Fruit fly (Drosophila melanogaster): ENCODE results near the gene lectin-37Da.

The lectin-37Da gene

DNA sequence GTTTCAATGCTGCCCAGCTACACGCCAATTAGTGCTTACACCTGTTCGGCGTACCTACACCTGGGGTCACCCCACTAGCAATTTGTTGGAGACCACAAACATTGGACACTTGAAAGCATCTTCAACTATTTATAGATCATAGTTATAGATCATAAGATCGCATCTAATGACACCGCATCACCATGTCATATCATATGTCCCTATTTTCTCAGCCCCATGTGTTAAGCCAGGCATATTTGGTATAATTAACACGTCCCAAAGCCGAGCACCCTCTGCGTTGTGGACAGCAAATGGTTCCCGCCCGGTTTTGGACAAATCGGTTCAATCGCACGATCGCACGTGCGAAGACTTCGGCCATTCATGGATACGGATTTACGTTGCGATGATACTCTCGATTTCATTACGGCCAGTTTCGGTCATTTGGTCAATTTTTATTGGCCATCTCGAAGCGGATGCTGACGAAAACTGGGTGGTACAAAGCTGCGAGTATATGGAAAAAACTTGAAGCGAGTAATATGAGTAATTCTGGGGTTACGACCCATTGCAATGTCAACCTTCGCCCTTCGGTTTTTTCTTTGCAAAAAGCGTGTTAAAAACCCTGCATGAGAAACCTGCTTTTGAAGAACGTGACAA, 21.6 kb downstream of the lectin-37Da start (continued):
- TF ChIP-seq CG6276 (GFP tag; optimal IDR thresholded peaks at IDR 0.05) (no peak), fd59A (GFP tag; optimal IDR thresholded peaks at IDR 0.05) (peak; percentile 73), CG15336 (GFP tag; IDR thresholded peaks at IDR 0.05) (peak; percentile 74), CG6808 (GFP tag; optimal IDR thresholded peaks at IDR 0.05) (peak; percentile 51), pdm3 (GFP tag; optimal IDR thresholded peaks at IDR 0.05) (peak; percentile 61), Blimp-1 (GFP tag; optimal IDR thresholded peaks at IDR 0.05) (peak; percentile 69), esn (GFP tag; optimal IDR thresholded peaks at IDR 0.05) (no peak), achi (GFP tag; optimal IDR thresholded peaks at IDR 0.05) (peak; percentile 83)

DNA sequence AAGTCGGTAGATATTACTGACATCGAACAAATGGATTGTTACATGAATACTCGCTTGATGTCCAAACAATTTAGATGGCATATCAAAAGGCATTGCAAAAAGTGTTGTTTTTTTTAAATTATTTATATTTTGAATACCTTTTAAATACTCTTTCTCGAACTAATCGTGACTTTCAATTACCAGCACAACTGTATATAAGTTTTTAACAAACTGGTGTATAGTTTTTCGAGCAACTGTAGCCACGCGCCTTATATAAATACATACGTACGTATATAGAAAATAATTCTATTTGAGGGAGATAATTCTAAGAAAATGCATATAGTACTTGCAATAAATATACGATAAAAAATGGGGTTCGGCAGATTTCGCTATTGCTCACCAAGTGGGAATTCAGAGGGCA, 22.2 kb downstream of the lectin-37Da start:
- peak; percentile 43 for TF ChIP-seq Eip78C (GFP tag)
- TF ChIP-seq fd85E (GFP tag; optimal IDR thresholded peaks at IDR 0.05): no peak

DNA sequence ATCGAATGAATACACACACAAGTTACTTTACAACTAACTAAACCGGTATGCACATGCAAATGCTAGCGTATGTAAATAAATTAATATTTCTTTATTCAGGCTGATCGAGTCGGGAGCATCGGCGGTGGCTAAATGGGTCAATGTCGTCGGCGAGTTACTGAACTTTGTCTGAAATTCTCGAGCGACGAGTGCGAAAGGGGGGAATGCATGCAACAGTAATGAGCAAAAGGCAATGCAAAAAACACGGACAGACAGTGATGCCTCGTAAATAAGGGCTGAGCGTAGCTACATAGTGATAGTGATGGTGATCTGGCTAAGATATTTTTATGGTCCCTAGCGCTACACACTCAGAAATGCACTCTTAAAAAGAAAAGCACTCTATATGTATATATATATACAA, 22.6 kb downstream of the lectin-37Da start:
- TF ChIP-seq CG1621 (tag; optimal IDR thresholded peaks at IDR 0.05) (peak; percentile 28), CG7368 (GFP tag; optimal IDR thresholded peaks at IDR 0.05) (no peak), Ets21C (GFP tag; optimal IDR thresholded peaks at IDR 0.05) (no peak), CG6163 (GFP tag; IDR thresholded peaks at IDR 0.05) (peak; percentile 91), Blimp-1 (GFP tag; optimal IDR thresholded peaks at IDR 0.05) (no peak), Sox15 (GFP tag; optimal IDR thresholded peaks at IDR 0.05) (no peak), fd59A (GFP tag; optimal IDR thresholded peaks at IDR 0.05) (no peak), svp (GFP tag) (no peak), dac (GFP tag; optimal IDR thresholded peaks at IDR 0.05) (no peak), vri (GFP tag; optimal IDR thresholded peaks at IDR 0.05) (peak; percentile 16), fd85E (GFP tag; optimal IDR thresholded peaks at IDR 0.05) (no peak), CG6276 (GFP tag; optimal IDR thresholded peaks at IDR 0.05) (no peak), eg (GFP tag; IDR thresholded peaks at IDR 0.05) (0 out of 3 replicates have a peak, but pooled peaks have one; percentile 34), OdsH (GFP tag; optimal IDR thresholded peaks at IDR 0.05) (no peak), Met (GFP tag; optimal IDR thresholded peaks at IDR 0.05) (no peak), dsx (GFP tag; optimal IDR thresholded peaks at IDR 0.05; ENCODE audit: poor library complexity, severe bottlenecking) (peak; percentile 49), Ets96B (tag; optimal IDR thresholded peaks at IDR 0.05) (peak; percentile 9), CG32006 (GFP tag; optimal IDR thresholded peaks at IDR 0.05) (no peak), spab (GFP tag; optimal IDR thresholded peaks at IDR 0.05) (no peak), Sox14 (GFP tag; optimal IDR thresholded peaks at IDR 0.05) (no peak), Hr39 (GFP tag; optimal IDR thresholded peaks at IDR 0.05) (no peak), CG11762 (GFP tag; optimal IDR thresholded peaks at IDR 0.05; ENCODE audit: insufficient read depth) (no peak), CG8319 (GFP tag; optimal IDR thresholded peaks at IDR 0.05) (no peak), CG10631 (GFP tag; optimal IDR thresholded peaks at IDR 0.05) (no peak), Eip75B (GFP tag; optimal IDR thresholded peaks at IDR 0.05) (peak; percentile 78), CG6854 (GFP tag; optimal IDR thresholded peaks at IDR 0.05) (no peak), CG9139 (GFP tag; optimal IDR thresholded peaks at IDR 0.05) (no peak), CG4318 (GFP tag; optimal IDR thresholded peaks at IDR 0.05) (no peak), Sox102F (GFP tag; optimal IDR thresholded peaks at IDR 0.05) (no peak), CG34406 (GFP tag; optimal IDR thresholded peaks at IDR 0.05) (no peak), CG3919 (GFP tag; optimal IDR thresholded peaks at IDR 0.05) (peak; percentile 6), salr (GFP tag; optimal IDR thresholded peaks at IDR 0.05) (no peak), esn (GFP tag; optimal IDR thresholded peaks at IDR 0.05) (no peak), CG8632 (GFP tag; optimal IDR thresholded peaks at IDR 0.05) (peak; percentile 30), cyc (GFP tag; optimal IDR thresholded peaks at IDR 0.05) (no peak), CG6792 (GFP tag; optimal IDR thresholded peaks at IDR 0.05) (no peak), CG6808 (GFP tag; optimal IDR thresholded peaks at IDR 0.05) (peak; percentile 31), Hr4 (GFP tag; optimal IDR thresholded peaks at IDR 0.05) (no peak), CG11902 (GFP tag; optimal IDR thresholded peaks at IDR 0.05) (no peak), CG8119 (GFP tag; IDR thresholded peaks at IDR 0.05) (no peak), topi (GFP tag; optimal IDR thresholded peaks at IDR 0.05) (no peak), pdm3 (GFP tag; optimal IDR thresholded peaks at IDR 0.05) (peak; percentile 54), net (GFP tag; optimal IDR thresholded peaks at IDR 0.05) (no peak), achi (GFP tag; optimal IDR thresholded peaks at IDR 0.05) (no peak), Eip78C (GFP tag) (no peak)

Measured in whole organism, prepupa.